Worm (Caenorhabditis elegans) whole organism, L3 larva: ENCODE measurements around the gene K10C2.7.

ENCODE experiments used
- elt-3 ChIP-seq, 3 experiments: fragments of 150-350 bp in 1 of 3; sonication (generic microtip) in 2 of 3; optimal IDR thresholded peaks; 2 replicates in 2 of 3; 4 replicates in 1 of 3; lab custom pipeline; 2014 to 2017; ENCODE audit warnings: missing biosample characterization in 3 of 3, missing genetic modification characterization in 3 of 3
- lin-39 ChIP-seq: fragments of 150-350 bp; optimal IDR thresholded peaks from 2 replicates; lab custom pipeline; 2018; ENCODE audit warnings: missing biosample characterization, missing genetic modification reagents, missing genetic modification characterization
- nhr-12 ChIP-seq: fragments of 150-350 bp; optimal IDR thresholded peaks from 2 replicates; lab custom pipeline; 2014; ENCODE audit warnings: missing biosample characterization, missing genetic modification characterization
- pqm-1 ChIP-seq: fragments of 150-350 bp; optimal IDR thresholded peaks from 2 replicates; lab custom pipeline; 2017; ENCODE audit warnings: missing biosample characterization, missing genetic modification characterization, inconsistent platforms
- snpc-4 ChIP-seq: fragments of 150-350 bp; optimal IDR thresholded peaks from 2 replicates; lab custom pipeline; 2014; ENCODE audit warnings: missing biosample characterization, missing genetic modification characterization
- unc-62 ChIP-seq: fragments of 150-350 bp; sonication (generic microtip); optimal IDR thresholded peaks from 4 replicates; lab custom pipeline; 2014; ENCODE audit warnings: missing biosample characterization, missing genetic modification reagents, missing genetic modification characterization

- no peak for TF ChIP-seq elt-3 (tag; optimal IDR thresholded peaks at IDR 0.05; lab: Kevin White, UChicago)
- TF ChIP-seq nhr-12 (tag; lab: Kevin White, UChicago), result no peak
- TF ChIP-seq unc-62 (GFP tag; lab: Kevin White, UChicago), result no peak
- no peak for TF ChIP-seq pqm-1 (tag; lab: Kevin White, UChicago)
- TF ChIP-seq lin-39 (tag; lab: Kevin White, UChicago), result no peak
- no peak for TF ChIP-seq snpc-4 (tag; lab: Kevin White, UChicago)
Observed at ce11 chrX:6433688-6434087, 9.6 kb downstream of the K10C2.7 start, which contains the start of gene K10C2.2.
